Worm (Caenorhabditis elegans): ENCODE measurements around the gene sft-1.

ce11 chrIII:3127074-3127596 is 40.7 kb downstream of the sft-1 start, which contains the start of gene nipa-1:
- no peak for TF ChIP-seq unc-55 (GFP tag; optimal IDR thresholded peaks at IDR 0.05)
- no peak for TF ChIP-seq ama-1 (optimal IDR thresholded peaks at IDR 0.05)
- no peak for TF ChIP-seq nhr-77 (tag; optimal IDR thresholded peaks at IDR 0.05)
- no peak for TF ChIP-seq unc-62 (GFP tag; optimal IDR thresholded peaks at IDR 0.05)
- TF ChIP-seq elt-3 (tag; optimal IDR thresholded peaks at IDR 0.05), result no peak
- TF ChIP-seq egl-27 (tag; optimal IDR thresholded peaks at IDR 0.05), result no peak
- no peak for TF ChIP-seq mdl-1 (tag; optimal IDR thresholded peaks at IDR 0.05)
